Worm (Caenorhabditis elegans) whole organism, late embryonic: Measurements from ENCODE around the gene tkr-3.

Experiments used
- C38D4.7 ChIP-seq: fragments of 200-800 bp; sonication (Bioruptor generic); optimal IDR thresholded peaks from 2 replicates; lab custom pipeline; 2018; ENCODE audit warnings: mild to moderate bottlenecking, missing genetic modification characterization, moderate library complexity, missing compliant biosample characterization
- F13H6.1 ChIP-seq: sonication (generic microtip); optimal IDR thresholded peaks from 2 replicates; lab custom pipeline; 2016; ENCODE audit warnings: missing genetic modification characterization, missing compliant biosample characterization
- Y22D7AL.16 ChIP-seq: sonication (generic microtip); optimal IDR thresholded peaks from 2 replicates; lab custom pipeline; 2016; ENCODE audit warnings: missing genetic modification characterization, missing compliant biosample characterization
- ama-1 ChIP-seq: fragments of 150-350 bp; optimal IDR thresholded peaks from 2 replicates; lab custom pipeline; 2014
- ceh-19 ChIP-seq: fragments of 200-800 bp; sonication (Bioruptor generic); optimal IDR thresholded peaks from 2 replicates; lab custom pipeline; 2018; ENCODE audit warnings: mild to moderate bottlenecking, missing genetic modification characterization, missing compliant biosample characterization
- ceh-31 ChIP-seq: sonication (generic microtip); optimal IDR thresholded peaks from 2 replicates; lab custom pipeline; 2016; ENCODE audit warnings: missing genetic modification characterization, missing compliant biosample characterization
- ceh-34 ChIP-seq: sonication (generic microtip); optimal IDR thresholded peaks from 2 replicates; lab custom pipeline; 2016; ENCODE audit warnings: mild to moderate bottlenecking, missing genetic modification characterization, missing compliant biosample characterization
- ceh-9 ChIP-seq: sonication (generic microtip); optimal IDR thresholded peaks from 2 replicates; lab custom pipeline; 2016; ENCODE audit warnings: mild to moderate bottlenecking, missing genetic modification characterization, inconsistent platforms, missing compliant biosample characterization
- elt-2 ChIP-seq: sonication (generic microtip); optimal IDR thresholded peaks from 2 replicates; lab custom pipeline; 2016; ENCODE audit warnings: missing genetic modification reagents, missing genetic modification characterization, missing compliant biosample characterization
- hlh-13 ChIP-seq: fragments of 200-800 bp; sonication (Bioruptor generic); optimal IDR thresholded peaks from 2 replicates; lab custom pipeline; 2018; ENCODE audit warnings: mild to moderate bottlenecking, missing genetic modification characterization, missing compliant biosample characterization
- hlh-15 ChIP-seq: sonication (generic microtip); optimal IDR thresholded peaks from 2 replicates; lab custom pipeline; 2016; ENCODE audit warnings: missing genetic modification characterization, missing compliant biosample characterization
- hlh-6 ChIP-seq: sonication (generic microtip); optimal IDR thresholded peaks from 2 replicates; lab custom pipeline; 2016; ENCODE audit warnings: missing genotype, missing genetic modification characterization, missing compliant biosample characterization
- hlh-8 ChIP-seq: sonication (generic microtip); optimal IDR thresholded peaks from 2 replicates; lab custom pipeline; 2016; ENCODE audit warnings: missing genotype, missing genetic modification characterization, missing compliant biosample characterization
- lin-11 ChIP-seq: fragments of 200-800 bp; sonication (Bioruptor generic); optimal IDR thresholded peaks from 2 replicates; lab custom pipeline; 2018; ENCODE audit warnings: mild to moderate bottlenecking, missing genetic modification characterization, missing compliant biosample characterization
- nfya-1 ChIP-seq: sonication (generic microtip); optimal IDR thresholded peaks from 2 replicates; lab custom pipeline; 2017; ENCODE audit warnings: missing genetic modification characterization, mild to moderate bottlenecking, missing compliant biosample characterization, antibody characterized with exemption, moderate library complexity
- nhr-232 ChIP-seq: sonication (generic microtip); optimal IDR thresholded peaks from 2 replicates; lab custom pipeline; 2016; ENCODE audit warnings: missing genetic modification characterization, missing compliant biosample characterization
- pat-9 ChIP-seq: fragments of 200-800 bp; sonication (Bioruptor generic); optimal IDR thresholded peaks from 2 replicates; lab custom pipeline; 2018; ENCODE audit warnings: mild to moderate bottlenecking, missing genetic modification characterization, moderate library complexity, missing compliant biosample characterization
- pha-2 ChIP-seq: sonication (generic microtip); optimal IDR thresholded peaks from 2 replicates; lab custom pipeline; 2017; ENCODE audit warnings: mild to moderate bottlenecking, missing genetic modification characterization, missing compliant biosample characterization
- pqm-1 ChIP-seq: sonication (generic microtip); optimal IDR thresholded peaks from 2 replicates; lab custom pipeline; 2016; ENCODE audit warnings: missing genetic modification characterization, missing compliant biosample characterization
- pros-1 ChIP-seq: fragments of 150-350 bp; optimal IDR thresholded peaks from 2 replicates; lab custom pipeline; 2014; ENCODE audit warnings: missing biosample characterization, missing genetic modification reagents, missing genetic modification characterization
- sox-2 ChIP-seq: fragments of 200-800 bp; sonication (Bioruptor generic); IDR thresholded peaks from 2 replicates; pipeline ENCODE4 v1.3.6; 2022; ENCODE audit warnings: missing genetic modification reagents, missing genetic modification characterization, missing compliant biosample characterization
- sox-4 ChIP-seq: sonication (generic microtip); optimal IDR thresholded peaks from 2 replicates; lab custom pipeline; 2017; ENCODE audit warnings: mild to moderate bottlenecking, missing genetic modification characterization, inconsistent platforms, missing compliant biosample characterization
- tbx-2 ChIP-seq: sonication (generic microtip); optimal IDR thresholded peaks from 2 replicates; lab custom pipeline; 2016; ENCODE audit warnings: missing genetic modification characterization, missing compliant biosample characterization
- tbx-7 ChIP-seq: sonication (generic microtip); optimal IDR thresholded peaks from 2 replicates; lab custom pipeline; 2016; ENCODE audit warnings: missing genotype, missing genetic modification characterization, missing compliant biosample characterization
- ttx-3 ChIP-seq: sonication (generic microtip); optimal IDR thresholded peaks from 2 replicates; lab custom pipeline; 2016; ENCODE audit warnings: missing genetic modification reagents, missing genetic modification characterization, missing compliant biosample characterization
- unc-42 ChIP-seq: sonication (generic microtip); optimal IDR thresholded peaks from 2 replicates; lab custom pipeline; 2016; ENCODE audit warnings: missing genotype, missing genetic modification characterization, missing compliant biosample characterization
- unc-55 ChIP-seq: sonication (generic microtip); optimal IDR thresholded peaks from 2 replicates; lab custom pipeline; 2017; ENCODE audit warnings: missing biosample characterization, missing genetic modification reagents, missing genetic modification characterization
- unc-86 ChIP-seq: sonication (generic microtip); optimal IDR thresholded peaks from 2 replicates; lab custom pipeline; 2016; ENCODE audit warnings: missing genetic modification characterization, missing compliant biosample characterization
- ztf-16 ChIP-seq: sonication (generic microtip); optimal IDR thresholded peaks from 2 replicates; lab custom pipeline; 2017; ENCODE audit warnings: missing genetic modification characterization, missing compliant biosample characterization

The tkr-3 gene

DNA sequence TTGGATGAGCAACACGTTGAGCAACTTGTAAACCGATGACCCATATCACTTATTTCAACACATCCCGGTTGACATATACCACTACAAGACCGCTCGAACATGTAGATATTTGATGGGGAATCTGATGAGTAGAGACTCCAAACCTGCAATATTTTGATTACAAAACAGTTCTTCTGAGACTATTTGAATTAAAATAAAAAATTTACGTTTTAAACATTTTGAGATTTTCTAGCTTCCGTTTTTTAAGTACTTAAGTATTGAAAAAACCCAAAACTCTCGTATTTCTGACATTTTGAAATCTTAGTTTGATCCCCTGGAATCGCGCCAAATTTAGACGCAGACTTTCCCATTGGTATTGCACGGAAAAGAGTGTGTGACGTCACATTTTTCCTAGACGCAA, 35.3 kb upstream of the tkr-3 start, which contains the start of gene C24D10.49:
C24D10.49 (minus strand) TSS at position 101 of the 400 bp plus-strand sequence.
- TF ChIP-seq elt-2 (no peak), pros-1 (tag; lab: Kevin White, UChicago) (no peak), unc-42 (tag; lab: Kevin White, UChicago) (no peak), ceh-34 (tag; lab: Kevin White, UChicago) (no peak), lin-11 (tag; lab: Kevin White, UChicago) (no peak), sox-4 (tag; lab: Kevin White, UChicago) (no peak), Y22D7AL.16 (tag; lab: Kevin White, UChicago) (no peak), F13H6.1 (tag; lab: Kevin White, UChicago) (no peak), ttx-3 (tag; lab: Kevin White, UChicago) (no peak), tbx-2 (no peak)

DNA sequence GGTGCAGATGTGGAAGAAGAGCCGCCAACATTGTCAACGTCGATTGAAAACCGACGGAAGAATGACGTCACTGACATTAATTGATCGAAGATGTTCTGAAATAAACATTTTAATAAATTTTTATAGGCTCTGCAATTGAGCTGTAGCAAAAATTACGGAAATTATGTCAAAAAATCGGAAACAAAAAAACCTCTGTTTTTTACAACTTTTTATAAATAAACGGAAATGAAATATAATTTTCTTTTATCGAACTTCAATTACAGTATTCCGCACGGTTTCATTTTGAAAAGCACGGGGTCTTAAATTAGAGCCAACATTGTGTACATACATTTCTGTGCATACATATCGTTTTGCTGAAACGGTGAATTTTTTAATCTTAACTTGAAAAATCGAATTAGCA, 30.5 kb upstream of the tkr-3 start, which contains the start of gene soc-2:
soc-2 (minus strand) TSS at position 101 of the 400 bp plus-strand sequence.
- no peak for TF ChIP-seq ceh-31 (tag; lab: Kevin White, UChicago)
- no peak for TF ChIP-seq pat-9 (tag; lab: Kevin White, UChicago)
- no peak for TF ChIP-seq ttx-3 (tag; lab: Kevin White, UChicago)
- TF ChIP-seq pqm-1 (tag; lab: Kevin White, UChicago): no peak
- TF ChIP-seq sox-2 (GFP tag; lab: Robert Waterston, UW): no peak

DNA sequence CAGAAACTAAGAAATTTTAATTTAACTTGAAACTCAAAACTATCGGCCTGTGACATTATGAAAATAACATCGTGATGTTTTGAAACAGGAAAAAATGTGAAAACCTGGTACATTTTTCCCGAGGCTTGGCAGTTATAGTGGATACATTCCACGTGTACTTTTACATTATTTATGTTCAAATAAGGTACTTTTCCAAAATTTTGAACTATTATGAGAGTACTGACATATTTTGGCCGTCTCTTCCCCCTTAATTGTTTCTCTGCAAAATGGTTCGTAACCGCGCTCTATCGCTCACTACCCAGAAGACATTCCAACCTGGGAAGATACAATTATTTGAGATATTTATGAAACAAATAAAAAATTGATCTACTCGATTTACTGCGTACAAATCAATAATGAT, 27.9 kb upstream of the tkr-3 start, which contains the start of gene C24D10.5:
C24D10.5 (plus strand) TSS at position 301 of the 400 bp plus-strand sequence.
- TF ChIP-seq pha-2 (no peak), nhr-232 (tag; lab: Kevin White, UChicago) (no peak), hlh-15 (tag; lab: Kevin White, UChicago) (no peak), hlh-6 (no peak), sox-4 (tag; lab: Kevin White, UChicago) (no peak), hlh-8 (tag; lab: Kevin White, UChicago) (no peak), pqm-1 (tag; lab: Kevin White, UChicago) (no peak), nfya-1 (tag; lab: Kevin White, UChicago) (no peak)

DNA sequence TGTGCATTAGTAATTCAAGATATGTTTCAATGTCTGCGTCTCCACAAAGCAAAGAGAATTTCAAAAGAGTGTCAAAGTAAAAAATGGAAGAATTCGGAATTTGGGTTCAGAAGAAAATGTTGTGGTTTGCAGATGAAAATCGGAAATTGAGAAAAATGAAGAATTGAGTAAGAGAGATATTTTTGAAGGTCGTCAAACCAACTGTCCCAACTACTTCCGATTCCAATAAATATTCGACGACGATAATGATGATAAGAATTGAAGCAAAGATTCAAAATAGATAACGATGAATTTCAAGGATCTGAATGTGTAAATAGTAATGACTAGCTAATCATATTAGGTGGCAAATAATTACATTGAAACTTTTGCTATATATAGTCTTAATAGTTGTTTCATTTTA, 18.1 kb upstream of the tkr-3 start:
- no peak for TF ChIP-seq unc-86 (tag; lab: Kevin White, UChicago)

DNA sequence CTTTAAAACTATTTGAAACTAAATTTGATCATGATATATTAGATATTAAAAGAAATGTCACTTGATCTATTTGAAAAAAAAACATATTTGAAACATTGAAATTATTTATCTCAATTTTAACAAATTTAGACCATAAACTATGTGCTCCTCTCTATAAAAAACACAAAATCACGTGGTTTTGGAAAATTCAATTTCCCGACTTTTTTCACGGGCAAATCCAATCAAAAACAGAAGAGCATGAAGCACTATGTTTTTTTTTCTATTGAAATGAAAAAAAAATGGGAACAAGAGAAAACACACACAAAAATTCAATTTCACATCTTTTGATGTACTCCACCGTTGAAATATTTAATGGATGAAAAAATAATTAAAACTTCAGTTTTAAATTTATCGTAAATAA, 17.3 kb upstream of the tkr-3 start:
- TF ChIP-seq unc-42 (tag; lab: Kevin White, UChicago): peak; percentile 72
- no peak for TF ChIP-seq hlh-15 (tag; lab: Kevin White, UChicago)

DNA sequence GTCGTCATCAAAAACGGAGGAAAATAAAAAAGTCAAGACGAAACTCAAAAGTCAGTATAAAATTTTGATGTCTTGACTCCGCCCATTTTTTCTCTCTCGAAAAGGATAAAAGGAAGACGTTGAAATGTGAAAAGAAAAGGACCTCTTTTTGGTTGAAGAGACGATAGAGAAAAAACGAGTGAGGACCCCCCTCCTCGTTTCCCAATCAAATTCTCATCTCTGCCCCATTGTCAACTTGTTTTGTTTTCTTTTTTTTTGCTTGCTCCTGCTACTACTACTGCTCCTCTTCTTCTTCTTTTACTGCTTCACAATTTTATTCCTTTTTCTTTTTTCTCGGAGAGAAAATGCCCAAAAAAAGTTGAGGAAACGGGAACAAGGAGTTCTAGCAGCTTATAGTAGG, 15.9 kb upstream of the tkr-3 start:
- TF ChIP-seq ceh-9 (tag; lab: Kevin White, UChicago) (no peak), unc-42 (tag; lab: Kevin White, UChicago) (peak; percentile 88)

DNA sequence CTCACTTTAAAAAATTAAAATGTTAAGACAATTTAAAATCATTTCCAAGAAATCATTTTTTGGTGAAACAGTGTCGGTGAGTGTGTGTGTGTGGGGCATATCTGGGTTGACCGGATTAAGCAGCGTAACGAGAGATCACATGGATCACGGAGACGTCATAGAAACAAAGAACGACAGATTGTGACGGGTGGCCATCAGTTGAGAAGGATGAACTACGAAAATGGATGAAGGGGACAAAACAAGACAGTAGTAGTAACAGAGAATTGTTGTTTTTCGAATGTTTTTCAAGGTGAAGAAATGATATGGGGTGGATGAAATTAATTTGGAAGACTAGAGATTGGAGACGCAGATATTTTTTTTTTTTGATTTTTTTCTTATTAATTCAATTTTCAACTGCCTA, 14.6 kb upstream of the tkr-3 start:
- TF ChIP-seq ceh-19 (GFP tag; lab: Kevin White, UChicago) (no peak), hlh-13 (GFP tag; lab: Kevin White, UChicago) (no peak), tbx-7 (no peak), unc-55 (peak; percentile 15), ztf-16 (no peak), ama-1 (lab: Kevin White, UChicago) (no peak), C38D4.7 (GFP tag; lab: Kevin White, UChicago) (no peak), Y22D7AL.16 (tag; lab: Kevin White, UChicago) (no peak)
